Worm (Caenorhabditis elegans) whole organism, late embryonic: ENCODE data around the gene Y22D7AL.7.

Experiments
- F13H6.1 ChIP-seq: sonication (generic microtip); optimal IDR thresholded peaks from 2 replicates; lab custom pipeline; 2016; ENCODE audit warnings: missing genetic modification characterization, missing compliant biosample characterization
- T23F11.4 ChIP-seq: fragments of 200-800 bp; sonication (Bioruptor generic); optimal IDR thresholded peaks from 2 replicates; lab custom pipeline; 2018; ENCODE audit warnings: mild to moderate bottlenecking, missing genetic modification characterization, missing compliant biosample characterization
- elt-2 ChIP-seq: sonication (generic microtip); optimal IDR thresholded peaks from 2 replicates; lab custom pipeline; 2016; ENCODE audit warnings: missing genetic modification reagents, missing genetic modification characterization, missing compliant biosample characterization
- eyg-1 ChIP-seq: sonication (generic microtip); optimal IDR thresholded peaks from 2 replicates; lab custom pipeline; 2016; ENCODE audit warnings: missing genotype, missing genetic modification characterization, missing compliant biosample characterization
- fkh-6 ChIP-seq: sonication (generic microtip); optimal IDR thresholded peaks from 2 replicates; lab custom pipeline; 2016; ENCODE audit warnings: missing genetic modification characterization, missing compliant biosample characterization
- pat-9 ChIP-seq: fragments of 200-800 bp; sonication (Bioruptor generic); optimal IDR thresholded peaks from 2 replicates; lab custom pipeline; 2018; ENCODE audit warnings: mild to moderate bottlenecking, missing genetic modification characterization, moderate library complexity, missing compliant biosample characterization
- pqm-1 ChIP-seq: sonication (generic microtip); optimal IDR thresholded peaks from 2 replicates; lab custom pipeline; 2016; ENCODE audit warnings: missing genetic modification characterization, missing compliant biosample characterization
- unc-55 ChIP-seq: sonication (generic microtip); optimal IDR thresholded peaks from 2 replicates; lab custom pipeline; 2017; ENCODE audit warnings: missing biosample characterization, missing genetic modification reagents, missing genetic modification characterization
- ztf-16 ChIP-seq: sonication (generic microtip); optimal IDR thresholded peaks from 2 replicates; lab custom pipeline; 2017; ENCODE audit warnings: missing genetic modification characterization, missing compliant biosample characterization

- TF ChIP-seq elt-2 (tag; lab: Kevin White, UChicago) (no peak), pqm-1 (tag; lab: Kevin White, UChicago) (no peak), fkh-6 (tag; lab: Kevin White, UChicago) (no peak), ztf-16 (no peak), F13H6.1 (tag; lab: Kevin White, UChicago) (no peak), eyg-1 (tag; lab: Kevin White, UChicago) (no peak), pat-9 (tag; lab: Kevin White, UChicago) (no peak), unc-55 (GFP tag; lab: Kevin White, UChicago) (peak; percentile 20), T23F11.4 (no peak)
Observed at ce11 chrIII:1591681-1592080, 15.1 kb downstream of the Y22D7AL.7 start.
